Worm (Caenorhabditis elegans): ENCODE results near the gene sre-37.

DNA sequence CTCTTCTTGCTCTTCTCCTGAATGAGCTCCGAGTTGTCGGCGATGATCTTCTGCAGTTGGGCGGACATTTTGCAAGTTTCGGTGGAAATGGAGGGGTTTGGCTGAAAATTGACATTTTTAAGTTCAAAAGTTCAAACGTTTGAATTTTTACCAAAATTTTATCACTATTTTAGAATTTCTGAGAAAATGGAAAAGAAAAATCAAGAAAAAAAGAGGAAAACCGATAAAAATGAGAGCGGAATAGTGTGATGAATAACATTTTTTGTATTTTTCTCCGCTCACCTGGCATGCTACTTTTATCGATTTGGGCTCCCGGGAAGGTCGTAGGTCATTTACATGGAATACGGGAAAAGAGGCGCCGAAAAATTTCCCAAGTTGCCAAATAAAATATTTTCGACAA is 19.4 kb downstream of the sre-37 start, which contains the start of gene F15A4.10:
- no peak for TF ChIP-seq somi-1 (GFP tag; optimal IDR thresholded peaks at IDR 0.05)
- TF ChIP-seq F22D6.2 (tag; optimal IDR thresholded peaks at IDR 0.05), result no peak
- no peak for TF ChIP-seq dpl-1 (GFP tag; optimal IDR thresholded peaks at IDR 0.05)
- no peak for TF ChIP-seq F57C9.4 (tag; optimal IDR thresholded peaks at IDR 0.05)
- no peak for TF ChIP-seq him-1 (tag; optimal IDR thresholded peaks at IDR 0.05)
- TF ChIP-seq unc-130 (GFP tag; optimal IDR thresholded peaks at IDR 0.05), result no peak
- no peak for TF ChIP-seq K11D2.4 (GFP tag; IDR thresholded peaks at IDR 0.05)
- TF ChIP-seq lin-40 (tag; optimal IDR thresholded peaks at IDR 0.05), result no peak
- no peak for TF ChIP-seq sea-2 (GFP tag; IDR thresholded peaks at IDR 0.05)
- no peak for TF ChIP-seq Y67H2A.10 (GFP tag; conservative IDR thresholded peaks at IDR 0.05)
- no peak for TF ChIP-seq snpc-1.1 (tag; optimal IDR thresholded peaks at IDR 0.05; ENCODE audit: insufficient read depth)

All from whole organism, young adult.